Fruit fly (Drosophila melanogaster) whole organism, embryonic: ENCODE data around the gene vari.

Experiments used
- Ada2b ChIP-seq: fragments of 200-800 bp; sonication (Bioruptor generic); IDR thresholded peaks from 2 replicates; pipeline ENCODE4 v1.3.6; 2022; ENCODE audit warnings: missing biosample characterization, missing genetic modification characterization
- Asciz ChIP-seq: fragments of 200-800 bp; sonication (Bioruptor generic); optimal IDR thresholded peaks from 2 replicates; lab custom pipeline; 2017; ENCODE audit warnings: missing biosample characterization, mild to moderate bottlenecking, missing genetic modification characterization, missing genetic modification reagents
- B-H2 ChIP-seq: fragments of 200-800 bp; sonication (Bioruptor generic); optimal IDR thresholded peaks from 2 replicates; lab custom pipeline; 2018; ENCODE audit warnings: missing biosample characterization, mild to moderate bottlenecking, missing genetic modification characterization
- C15 ChIP-seq: fragments of 200-800 bp; sonication (Bioruptor generic); IDR thresholded peaks from 3 replicates; pipeline ENCODE4 v1.3.6; 2022; ENCODE audit warnings: missing biosample characterization, missing genetic modification characterization
- CG10654 ChIP-seq: fragments of 200-800 bp; sonication (Bioruptor generic); optimal IDR thresholded peaks from 2 replicates; lab custom pipeline; 2016; ENCODE audit warnings: missing biosample characterization, missing genetic modification characterization
- CG11695 ChIP-seq: fragments of 200-800 bp; sonication (Bioruptor generic); IDR thresholded peaks from 3 replicates; pipeline ENCODE4 v1.3.6; 2022; ENCODE audit warnings: missing biosample characterization, missing genetic modification characterization
- CG13624 ChIP-seq: fragments of 200-800 bp; sonication (Bioruptor generic); optimal IDR thresholded peaks from 2 replicates; lab custom pipeline; 2016; ENCODE audit warnings: missing biosample characterization, missing genetic modification characterization
- CG1603 ChIP-seq: fragments of 200-800 bp; sonication (Bioruptor generic); optimal IDR thresholded peaks from 2 replicates; lab custom pipeline; 2019; ENCODE audit warnings: missing biosample characterization, mild to moderate bottlenecking, missing genetic modification characterization, moderate library complexity
- CG16813 ChIP-seq: fragments of 200-800 bp; sonication (Bioruptor generic); IDR thresholded peaks from 3 replicates; pipeline ENCODE4 v1.3.6; 2022; ENCODE audit warnings: missing biosample characterization, missing genetic modification characterization; ENCODE audit not compliant: partially characterized antibody
- CG17359 ChIP-seq: fragments of 200-800 bp; sonication (Bioruptor generic); optimal IDR thresholded peaks from 3 replicates; lab custom pipeline; 2018; ENCODE audit warnings: missing biosample characterization, mild to moderate bottlenecking, missing genetic modification characterization, moderate library complexity
- CG32767 ChIP-seq: fragments of 200-800 bp; sonication (Bioruptor generic); IDR thresholded peaks from 2 replicates; pipeline ENCODE4 v1.3.6; 2022; ENCODE audit warnings: missing biosample characterization, missing genetic modification characterization
- CG3995 ChIP-seq: fragments of 200-800 bp; sonication (Bioruptor generic); optimal IDR thresholded peaks from 3 replicates; lab custom pipeline; 2016; ENCODE audit warnings: missing biosample characterization, missing genetic modification characterization
- CG4328 ChIP-seq: fragments of 200-800 bp; sonication (Bioruptor generic); optimal IDR thresholded peaks from 3 replicates; lab custom pipeline; 2017; ENCODE audit warnings: missing biosample characterization, missing genetic modification reagents, missing genetic modification characterization
- CG4360 ChIP-seq: fragments of 200-800 bp; sonication (Bioruptor generic); IDR thresholded peaks from 2 replicates; pipeline ENCODE4 v1.3.6; 2022; ENCODE audit warnings: missing biosample characterization, missing genetic modification characterization
- CG6683 ChIP-seq: fragments of 200-800 bp; sonication (Bioruptor generic); optimal IDR thresholded peaks from 2 replicates; lab custom pipeline; 2017; ENCODE audit warnings: missing biosample characterization, mild to moderate bottlenecking, missing genetic modification characterization, missing genetic modification reagents
- CG7987 ChIP-seq: fragments of 200-800 bp; sonication (Bioruptor generic); optimal IDR thresholded peaks from 2 replicates; lab custom pipeline; 2018; ENCODE audit warnings: missing biosample characterization, mild to moderate bottlenecking, missing genetic modification characterization, moderate library complexity
- CG8281 ChIP-seq: fragments of 200-800 bp; sonication (Bioruptor generic); optimal IDR thresholded peaks from 2 replicates; lab custom pipeline; 2018; ENCODE audit warnings: missing biosample characterization, mild to moderate bottlenecking, missing genetic modification characterization, moderate library complexity
- CG8478 ChIP-seq: fragments of >200 bp; optimal IDR thresholded peaks from 2 replicates; lab custom pipeline; 2018
- CG9817 ChIP-seq: fragments of 200-800 bp; sonication (Bioruptor generic); optimal IDR thresholded peaks from 2 replicates; lab custom pipeline; 2018; ENCODE audit warnings: missing biosample characterization, mild to moderate bottlenecking, missing genetic modification characterization, moderate library complexity
- Camta ChIP-seq: fragments of 200-800 bp; sonication (Bioruptor generic); optimal IDR thresholded peaks from 2 replicates; lab custom pipeline; 2016; ENCODE audit warnings: missing biosample characterization, missing genetic modification characterization
- CrebB ChIP-seq: fragments of 200-800 bp; sonication (Bioruptor generic); optimal IDR thresholded peaks from 3 replicates; lab custom pipeline; 2018; ENCODE audit warnings: missing biosample characterization, mild to moderate bottlenecking, missing genetic modification characterization
- Deaf1 ChIP-seq: fragments of 200-800 bp; optimal IDR thresholded peaks from 3 replicates; lab custom pipeline; 2019; ENCODE audit warnings: missing biosample characterization, mild to moderate bottlenecking, missing genetic modification characterization, moderate library complexity
- Dfd ChIP-seq, 2 experiments: fragments of >200 bp; optimal IDR thresholded peaks; 2 replicates each; lab custom pipeline; 2017; ENCODE audit warnings: missing biosample characterization in 2 of 2, missing genetic modification characterization in 2 of 2
- Doc2 ChIP-seq: fragments of 200-800 bp; sonication (Bioruptor generic); IDR thresholded peaks from 2 replicates; pipeline ENCODE4 v1.3.6; 2022; ENCODE audit warnings: missing biosample characterization, missing genetic modification characterization
- Doc3 ChIP-seq: fragments of 200-800 bp; sonication (Bioruptor generic); IDR thresholded peaks from 3 replicates; pipeline ENCODE4 v1.3.6; 2022; ENCODE audit warnings: missing biosample characterization, missing genetic modification characterization; ENCODE audit not compliant: partially characterized antibody
- E2f1 ChIP-seq: fragments of 200-800 bp; sonication (Bioruptor generic); IDR thresholded peaks from 2 replicates; pipeline ENCODE4 v1.3.6; 2022; ENCODE audit warnings: missing biosample characterization, missing genetic modification characterization
- Gug ChIP-seq: fragments of 200-800 bp; sonication (Bioruptor generic); IDR thresholded peaks from 4 replicates; pipeline ENCODE4 v1.3.6; 2022; ENCODE audit warnings: missing biosample characterization, missing genetic modification characterization
- Max ChIP-seq: fragments of 200-800 bp; sonication (Bioruptor generic); optimal IDR thresholded peaks from 2 replicates; lab custom pipeline; 2016; ENCODE audit warnings: missing biosample characterization, mild to moderate bottlenecking, missing genetic modification characterization
- Optix ChIP-seq: fragments of 200-800 bp; sonication (Bioruptor generic); IDR thresholded peaks from 3 replicates; pipeline ENCODE4 v1.3.6; 2022; ENCODE audit warnings: missing biosample characterization, missing genetic modification characterization
- Rx ChIP-seq: fragments of 200-800 bp; sonication (Bioruptor generic); IDR thresholded peaks from 2 replicates; pipeline ENCODE4 v1.3.6; 2022; ENCODE audit warnings: missing biosample characterization, missing genetic modification characterization
- Sin3A ChIP-seq: fragments of >200 bp; optimal IDR thresholded peaks from 2 replicates; lab custom pipeline; 2018
- TFAM ChIP-seq: fragments of 200-800 bp; sonication (Bioruptor generic); optimal IDR thresholded peaks from 2 replicates; lab custom pipeline; 2017; ENCODE audit warnings: missing biosample characterization, missing genetic modification characterization, inconsistent platforms
- ash1 ChIP-seq: fragments of 200-800 bp; sonication (Bioruptor generic); optimal IDR thresholded peaks from 2 replicates; lab custom pipeline; 2018; ENCODE audit warnings: missing biosample characterization, mild to moderate bottlenecking, missing genetic modification characterization
- ato ChIP-seq: fragments of 200-800 bp; sonication (Bioruptor generic); IDR thresholded peaks from 2 replicates; pipeline ENCODE4 v1.3.6; 2022; ENCODE audit warnings: missing biosample characterization, missing genetic modification characterization; ENCODE audit not compliant: partially characterized antibody
- crp ChIP-seq, 2 experiments: fragments of 200-800 bp; sonication (Bioruptor generic); optimal IDR thresholded peaks; 2 replicates in 1 of 2; 3 replicates in 1 of 2; lab custom pipeline; 2017; ENCODE audit warnings: missing biosample characterization in 2 of 2, missing genetic modification characterization in 2 of 2, mild to moderate bottlenecking in 1 of 2, moderate library complexity in 1 of 2
- disco-r ChIP-seq: fragments of 200-800 bp; sonication (Bioruptor generic); optimal IDR thresholded peaks from 2 replicates; lab custom pipeline; 2016; ENCODE audit warnings: missing biosample characterization, missing genetic modification characterization
- en ChIP-seq: fragments of 200-800 bp; sonication (Bioruptor generic); optimal IDR thresholded peaks from 2 replicates; lab custom pipeline; 2016; ENCODE audit warnings: missing biosample characterization, missing genetic modification characterization
- fd64A ChIP-seq: fragments of 200-800 bp; sonication (Bioruptor generic); optimal IDR thresholded peaks from 3 replicates; lab custom pipeline; 2018; ENCODE audit warnings: missing biosample characterization, mild to moderate bottlenecking, missing genetic modification characterization
- klu ChIP-seq: fragments of 200-800 bp; sonication (Bioruptor generic); IDR thresholded peaks from 2 replicates; pipeline ENCODE4 v1.3.6; 2022; ENCODE audit warnings: missing biosample characterization, missing genetic modification characterization
- odd ChIP-seq: fragments of 200-800 bp; sonication (Bioruptor generic); optimal IDR thresholded peaks from 2 replicates; lab custom pipeline; 2017; ENCODE audit warnings: missing biosample characterization, mild to moderate bottlenecking, missing genetic modification characterization
- org-1 ChIP-seq: fragments of 200-800 bp; sonication (Bioruptor generic); optimal IDR thresholded peaks from 2 replicates; lab custom pipeline; 2017; ENCODE audit warnings: missing biosample characterization, missing genetic modification characterization
- otp ChIP-seq: fragments of 200-800 bp; sonication (Bioruptor generic); IDR thresholded peaks from 3 replicates; pipeline ENCODE4, ENCODE4 v1.3.6; 2022; ENCODE audit warnings: missing biosample characterization, missing genetic modification characterization
- psq ChIP-seq: fragments of 200-800 bp; sonication (Bioruptor generic); optimal IDR thresholded peaks from 2 replicates; lab custom pipeline; 2017; ENCODE audit warnings: missing biosample characterization, missing genetic modification characterization
- run ChIP-seq: fragments of 200-800 bp; sonication (Bioruptor generic); optimal IDR thresholded peaks from 3 replicates; lab custom pipeline; 2018; ENCODE audit warnings: missing biosample characterization, mild to moderate bottlenecking, missing genetic modification characterization
- scrt ChIP-seq: fragments of 200-800 bp; sonication (Bioruptor generic); optimal IDR thresholded peaks from 2 replicates; lab custom pipeline; 2018; ENCODE audit warnings: missing biosample characterization, mild to moderate bottlenecking, missing genetic modification characterization, moderate library complexity
- so ChIP-seq: fragments of 200-800 bp; sonication (Bioruptor generic); IDR thresholded peaks from 3 replicates; pipeline ENCODE4 v1.3.6; 2022; ENCODE audit warnings: missing biosample characterization, missing genetic modification characterization
- sug ChIP-seq: fragments of 200-800 bp; optimal IDR thresholded peaks from 2 replicates; lab custom pipeline; 2019; ENCODE audit warnings: missing biosample characterization, mild to moderate bottlenecking, missing genetic modification characterization, moderate library complexity
- tap ChIP-seq: fragments of 200-800 bp; optimal IDR thresholded peaks from 3 replicates; lab custom pipeline; 2019; ENCODE audit warnings: missing biosample characterization, mild to moderate bottlenecking, missing genetic modification characterization, moderate library complexity
- trem ChIP-seq: fragments of 200-800 bp; optimal IDR thresholded peaks from 3 replicates; lab custom pipeline; 2019; ENCODE audit warnings: missing biosample characterization, mild to moderate bottlenecking, missing genetic modification characterization, moderate library complexity
- trh ChIP-seq: fragments of 200-800 bp; sonication (Bioruptor generic); optimal IDR thresholded peaks from 2 replicates; lab custom pipeline; 2016; ENCODE audit warnings: missing biosample characterization, missing genetic modification characterization
- unc-4 ChIP-seq: fragments of 200-800 bp; sonication (Bioruptor generic); IDR thresholded peaks from 2 replicates; pipeline ENCODE4 v1.3.6; 2022; ENCODE audit warnings: missing biosample characterization, missing genetic modification characterization; ENCODE audit not compliant: partially characterized antibody

The vari gene

dm6 chr2L:20758847-20759465, 37.9 kb downstream of the vari start (continued):
- TF ChIP-seq CG17359 (tag; lab: Kevin White, UChicago) (peak; percentile 68), CG16813 (GFP tag; lab: Robert Waterston, UW) (no peak), CrebB (tag; lab: Kevin White, UChicago) (no peak), Max (GFP tag; lab: Kevin White, UChicago) (peak; percentile 49), en (GFP tag; lab: Kevin White, UChicago) (peak; percentile 15), scrt (GFP tag; lab: Kevin White, UChicago) (peak; percentile 78), disco-r (GFP tag; lab: Kevin White, UChicago) (peak; percentile 17), org-1 (GFP tag; lab: Kevin White, UChicago) (peak; percentile 32), CG3995 (GFP tag; lab: Kevin White, UChicago) (no peak), Gug (peak; percentile 58; the same call in 3 of the 4 replicates), C15 (GFP tag; lab: Robert Waterston, UW) (peak; percentile 62; the same call in 2 of the 3 replicates), klu (GFP tag; lab: Robert Waterston, UW) (peak; percentile 78), ash1 (no peak), CG1603 (tag; lab: Kevin White, UChicago) (peak; percentile 33), Rx (GFP tag; lab: Robert Waterston, UW) (0 out of 2 replicates have a peak, but pooled peaks have one; percentile 33), trem (tag; lab: Kevin White, UChicago) (peak; percentile 66), CG13624 (peak; percentile 66), CG8478 (lab: Kevin White, UChicago) (no peak), trh (no peak), Deaf1 (tag; lab: Kevin White, UChicago) (peak; percentile 61), Ada2b (GFP tag; lab: Robert Waterston, UW) (peak; percentile 84), ato (GFP tag; lab: Robert Waterston, UW) (no peak), CG8281 (tag; lab: Kevin White, UChicago) (peak; percentile 28), odd (no peak), CG10654 (GFP tag; lab: Kevin White, UChicago) (peak; percentile 19), CG32767 (GFP tag; lab: Robert Waterston, UW) (no peak), Sin3A (no peak), CG4360 (GFP tag; lab: Robert Waterston, UW) (no peak), otp (GFP tag; lab: Robert Waterston, UW) (peak; percentile 23; the same call in 2 of the 3 replicates), Doc2 (GFP tag; lab: Robert Waterston, UW) (no peak), CG6683 (GFP tag; lab: Kevin White, UChicago) (peak; percentile 37), CG11695 (GFP tag; lab: Robert Waterston, UW) (peak; percentile 75), unc-4 (no peak), E2f1 (GFP tag; lab: Robert Waterston, UW) (peak; percentile 64), so (GFP tag; lab: Robert Waterston, UW) (peak; percentile 75; the same call in 2 of the 3 replicates), sug (tag; lab: Kevin White, UChicago) (peak; percentile 34), tap (tag; lab: Kevin White, UChicago) (peak; percentile 39), fd64A (GFP tag; lab: Kevin White, UChicago) (no peak), psq (GFP tag; lab: Kevin White, UChicago) (no peak), Dfd (GFP tag; optimal IDR thresholded peaks at IDR 0.05; lab: Kevin White, UChicago) (no peak), Camta (GFP tag; lab: Kevin White, UChicago) (peak; percentile 25), CG9817 (tag; lab: Kevin White, UChicago) (peak; percentile 50), run (tag; lab: Kevin White, UChicago) (no peak), TFAM (no peak), CG4328 (peak; percentile 12), crp (GFP tag; optimal IDR thresholded peaks at IDR 0.05; lab: Kevin White, UChicago) (no peak), Doc3 (no peak), Asciz (GFP tag; lab: Kevin White, UChicago) (peak; percentile 55), B-H2 (GFP tag; lab: Kevin White, UChicago) (no peak), CG7987 (GFP tag; lab: Kevin White, UChicago) (peak; percentile 19), Optix (no peak)
